Worm (Caenorhabditis elegans) whole organism, midembryonic: ENCODE results near the gene clec-139.

Experiments
- T22C8.4 ChIP-seq: fragments of 200-800 bp; sonication (Bioruptor generic); IDR thresholded peaks from 2 replicates; pipeline ENCODE4 v1.3.6; 2022; ENCODE audit warnings: missing genetic modification characterization, missing compliant biosample characterization
- cog-1 ChIP-seq: sonication (generic microtip); optimal IDR thresholded peaks from 2 replicates; lab custom pipeline; 2016; ENCODE audit warnings: missing genetic modification characterization, missing compliant biosample characterization
- flt-1 ChIP-seq: fragments of 200-800 bp; sonication (Bioruptor generic); IDR thresholded peaks from 2 replicates; pipeline ENCODE4 v1.3.6; 2022; ENCODE audit warnings: missing genetic modification characterization, missing compliant biosample characterization
- klf-2 ChIP-seq: fragments of 200-800 bp; sonication (Bioruptor generic); conservative IDR thresholded peaks from 2 replicates; pipeline ENCODE4 v1.3.6; 2022; ENCODE audit warnings: missing genetic modification reagents, missing genetic modification characterization, missing compliant biosample characterization
- med-1 ChIP-seq: sonication (generic microtip); optimal IDR thresholded peaks from 2 replicates; lab custom pipeline; 2017; ENCODE audit warnings: missing genetic modification characterization, mild to moderate bottlenecking, missing compliant biosample characterization, antibody characterized with exemption, missing genetic modification reagents; ENCODE audit not compliant: insufficient read depth
- ref-1 ChIP-seq: fragments of 200-800 bp; sonication (Bioruptor generic); conservative IDR thresholded peaks from 2 replicates; pipeline ENCODE4 v1.3.6; 2022; ENCODE audit warnings: missing genetic modification reagents, missing genetic modification characterization, missing compliant biosample characterization
- tab-1 ChIP-seq: fragments of 200-800 bp; sonication (Bioruptor generic); IDR thresholded peaks from 2 replicates; pipeline ENCODE4 v1.3.6; 2022; ENCODE audit warnings: missing genetic modification characterization, missing compliant biosample characterization
- ztf-23 ChIP-seq: fragments of 200-800 bp; sonication (Bioruptor generic); IDR thresholded peaks from 2 replicates; pipeline ENCODE4 v1.3.6; 2022; ENCODE audit warnings: missing genetic modification reagents, missing genetic modification characterization, missing compliant biosample characterization
- ztf-29 ChIP-seq: fragments of 200-800 bp; sonication (Bioruptor generic); IDR thresholded peaks from 2 replicates; pipeline ENCODE4 v1.3.6; 2022; ENCODE audit warnings: missing genetic modification reagents, missing genetic modification characterization, missing compliant biosample characterization

clec-139 gene

ce11 chrII:4621650-4622049 is at the start of gene clec-139:
Gene clec-139 (minus strand): TSS chrII:4621750.
- TF ChIP-seq med-1 (GFP tag; lab: Kevin White, UChicago): no peak
- no peak for TF ChIP-seq ztf-29
- TF ChIP-seq T22C8.4: no peak
- no peak for TF ChIP-seq flt-1
- TF ChIP-seq cog-1: no peak

ce11 chrII:4667572-4667971 is 46.0 kb upstream of the clec-139 start, which contains the start of gene fut-5:
Gene fut-5 (minus strand): TSS chrII:4667672.
- no peak for TF ChIP-seq flt-1
- TF ChIP-seq cog-1: no peak
- no peak for TF ChIP-seq klf-2
- no peak for TF ChIP-seq ztf-23 (GFP tag; lab: Robert Waterston, UW)
- no peak for TF ChIP-seq med-1 (GFP tag; lab: Kevin White, UChicago)
- TF ChIP-seq T22C8.4: no peak
- TF ChIP-seq ztf-29: no peak
- TF ChIP-seq tab-1 (GFP tag; lab: Robert Waterston, UW): no peak
- TF ChIP-seq ref-1 (GFP tag; lab: Robert Waterston, UW): no peak

ce11 chrII:4665359-4665758 is 43.8 kb upstream of the clec-139 start, which contains the start of gene T05A7.11:
Gene T05A7.11 (minus strand): TSS chrII:4665459.
- TF ChIP-seq ztf-29: no peak
- no peak for TF ChIP-seq ztf-23 (GFP tag; lab: Robert Waterston, UW)
- TF ChIP-seq cog-1: no peak
- no peak for TF ChIP-seq T22C8.4
- no peak for TF ChIP-seq ref-1 (GFP tag; lab: Robert Waterston, UW)
- no peak for TF ChIP-seq flt-1
- TF ChIP-seq med-1 (GFP tag; lab: Kevin White, UChicago): no peak
- no peak for TF ChIP-seq klf-2
- TF ChIP-seq tab-1 (GFP tag; lab: Robert Waterston, UW): no peak

ce11 chrII:4663186-4663585 is 41.6 kb upstream of the clec-139 start, which contains the start of gene T05A7.12:
Gene T05A7.12 (minus strand): TSS chrII:4663286.
- TF ChIP-seq flt-1 (no peak), tab-1 (GFP tag; lab: Robert Waterston, UW) (no peak), klf-2 (no peak), cog-1 (no peak), med-1 (GFP tag; lab: Kevin White, UChicago) (no peak), ref-1 (GFP tag; lab: Robert Waterston, UW) (no peak), T22C8.4 (no peak), ztf-23 (GFP tag; lab: Robert Waterston, UW) (no peak), ztf-29 (no peak)

- TF ChIP-seq med-1 (GFP tag; lab: Kevin White, UChicago): no peak
- no peak for TF ChIP-seq klf-2
- TF ChIP-seq cog-1: no peak
- TF ChIP-seq flt-1: no peak
Measured at ce11 chrII:4661278-4661677, 39.7 kb upstream of the clec-139 start, which contains the start of gene T05A7.13. Gene T05A7.13 (minus strand): TSS chrII:4661378.

- no peak for TF ChIP-seq tab-1 (GFP tag; lab: Robert Waterston, UW)
- TF ChIP-seq med-1 (GFP tag; lab: Kevin White, UChicago): no peak
- no peak for TF ChIP-seq flt-1
- TF ChIP-seq cog-1: no peak
- no peak for TF ChIP-seq ref-1 (GFP tag; lab: Robert Waterston, UW)
- TF ChIP-seq ztf-29: no peak
- no peak for TF ChIP-seq T22C8.4
- no peak for TF ChIP-seq klf-2
- TF ChIP-seq ztf-23 (GFP tag; lab: Robert Waterston, UW): no peak
Measured at ce11 chrII:4658245-4658644, 36.7 kb upstream of the clec-139 start.

- TF ChIP-seq ztf-29 (no peak), med-1 (GFP tag; lab: Kevin White, UChicago) (no peak), klf-2 (no peak), cog-1 (no peak), ref-1 (GFP tag; lab: Robert Waterston, UW) (no peak), T22C8.4 (no peak), tab-1 (GFP tag; lab: Robert Waterston, UW) (no peak), ztf-23 (GFP tag; lab: Robert Waterston, UW) (no peak), flt-1 (no peak)
Measured at ce11 chrII:4657370-4657769, 35.8 kb upstream of the clec-139 start.

- TF ChIP-seq T22C8.4 (no peak), ref-1 (GFP tag; lab: Robert Waterston, UW) (no peak), ztf-23 (GFP tag; lab: Robert Waterston, UW) (no peak), klf-2 (no peak), med-1 (GFP tag; lab: Kevin White, UChicago) (no peak), cog-1 (no peak), tab-1 (GFP tag; lab: Robert Waterston, UW) (no peak), flt-1 (no peak), ztf-29 (no peak)
Measured at ce11 chrII:4655834-4656233, 34.3 kb upstream of the clec-139 start, which contains the start of gene fut-6. Gene fut-6 (minus strand): TSS chrII:4655934.

- TF ChIP-seq med-1 (GFP tag; lab: Kevin White, UChicago) (no peak), klf-2 (no peak)
Measured at ce11 chrII:4650072-4650471, 28.5 kb upstream of the clec-139 start.

ce11 chrII:4648785-4649184 is 27.2 kb upstream of the clec-139 start, which contains the start of gene lgc-27:
Gene lgc-27 (plus strand): TSS chrII:4649085.
- no peak for TF ChIP-seq ztf-29
- no peak for TF ChIP-seq T22C8.4
- TF ChIP-seq flt-1: no peak
- TF ChIP-seq cog-1: no peak
- TF ChIP-seq med-1 (GFP tag; lab: Kevin White, UChicago): no peak
- no peak for TF ChIP-seq tab-1 (GFP tag; lab: Robert Waterston, UW)
- no peak for TF ChIP-seq ztf-23 (GFP tag; lab: Robert Waterston, UW)
- no peak for TF ChIP-seq ref-1 (GFP tag; lab: Robert Waterston, UW)
- TF ChIP-seq klf-2: no peak

ce11 chrII:4640748-4641147 is 19.2 kb upstream of the clec-139 start:
- TF ChIP-seq klf-2: no peak
- no peak for TF ChIP-seq ref-1 (GFP tag; lab: Robert Waterston, UW)
- TF ChIP-seq flt-1: no peak
- TF ChIP-seq T22C8.4: no peak
- TF ChIP-seq ztf-29: no peak
- TF ChIP-seq ztf-23 (GFP tag; lab: Robert Waterston, UW): no peak
- TF ChIP-seq tab-1 (GFP tag; lab: Robert Waterston, UW): no peak
- TF ChIP-seq cog-1: no peak
- no peak for TF ChIP-seq med-1 (GFP tag; lab: Kevin White, UChicago)
